Worm (Caenorhabditis elegans) whole organism, L3 larva: ENCODE results near the gene lpr-4.

ENCODE experiments used
- R02D3.7 ChIP-seq: fragments of 150-350 bp; optimal IDR thresholded peaks from 2 replicates; lab custom pipeline; 2014; ENCODE audit warnings: missing biosample characterization, missing genetic modification characterization
- ZK546.5 ChIP-seq: sonication (generic microtip); optimal IDR thresholded peaks from 2 replicates; lab custom pipeline; 2017; ENCODE audit warnings: missing biosample characterization, missing genetic modification characterization
- aly-2 ChIP-seq: fragments of 150-350 bp; optimal IDR thresholded peaks from 2 replicates; lab custom pipeline; 2014; ENCODE audit warnings: missing biosample characterization, missing genetic modification characterization
- ama-1 ChIP-seq: fragments of 150-350 bp; optimal IDR thresholded peaks from 2 replicates; lab custom pipeline; 2018
- ceh-16 ChIP-seq: sonication (generic microtip); optimal IDR thresholded peaks from 2 replicates; lab custom pipeline; 2017; ENCODE audit warnings: missing biosample characterization, missing genetic modification characterization
- ceh-28 ChIP-seq: fragments of 150-350 bp; optimal IDR thresholded peaks from 2 replicates; lab custom pipeline; 2014; ENCODE audit warnings: missing biosample characterization, missing genetic modification reagents, missing genetic modification characterization
- ceh-82 ChIP-seq: fragments of 150-350 bp; optimal IDR thresholded peaks from 2 replicates; lab custom pipeline; 2014; ENCODE audit warnings: missing biosample characterization, missing genetic modification characterization
- ceh-9 ChIP-seq: sonication (generic microtip); optimal IDR thresholded peaks from 2 replicates; lab custom pipeline; 2018; ENCODE audit warnings: missing biosample characterization, missing genetic modification characterization
- daf-12 ChIP-seq: fragments of 150-350 bp; optimal IDR thresholded peaks from 2 replicates; lab custom pipeline; 2014; ENCODE audit warnings: missing biosample characterization, missing genetic modification reagents, missing genetic modification characterization
- egl-27 ChIP-seq: sonication (generic microtip); optimal IDR thresholded peaks from 4 replicates; lab custom pipeline; 2017; ENCODE audit warnings: missing biosample characterization, missing genetic modification reagents, missing genetic modification characterization
- egl-5 ChIP-seq: fragments of 150-350 bp; optimal IDR thresholded peaks from 2 replicates; lab custom pipeline; 2017; ENCODE audit warnings: missing biosample characterization, missing genetic modification reagents, missing genetic modification characterization, inconsistent platforms
- elt-1 ChIP-seq: fragments of 150-350 bp; optimal IDR thresholded peaks from 2 replicates; lab custom pipeline; 2014; ENCODE audit warnings: missing biosample characterization, missing genetic modification characterization
- elt-2 ChIP-seq: sonication (generic microtip); optimal IDR thresholded peaks from 2 replicates; lab custom pipeline; 2016; ENCODE audit warnings: missing genetic modification reagents, mild to moderate bottlenecking, missing genetic modification characterization, missing compliant biosample characterization
- elt-3 ChIP-seq, 3 experiments: fragments of 150-350 bp in 1 of 3; sonication (generic microtip) in 2 of 3; optimal IDR thresholded peaks; 2 replicates in 2 of 3; 4 replicates in 1 of 3; lab custom pipeline; 2014 to 2017; ENCODE audit warnings: missing biosample characterization in 3 of 3, missing genetic modification characterization in 3 of 3
- eor-1 ChIP-seq, 2 experiments: fragments of 150-350 bp; optimal IDR thresholded peaks; 2 replicates each; lab custom pipeline; 2014 to 2018; ENCODE audit warnings: missing biosample characterization in 2 of 2, missing genetic modification characterization in 2 of 2
- fkh-10 ChIP-seq: sonication (generic microtip); optimal IDR thresholded peaks from 2 replicates; lab custom pipeline; 2017; ENCODE audit warnings: missing biosample characterization, missing genetic modification reagents, missing genetic modification characterization
- fkh-2 ChIP-seq: fragments of 150-350 bp; optimal IDR thresholded peaks from 2 replicates; lab custom pipeline; 2014; ENCODE audit warnings: missing biosample characterization, missing genetic modification reagents, missing genetic modification characterization
- fos-1 ChIP-seq: fragments of 150-350 bp; optimal IDR thresholded peaks from 2 replicates; lab custom pipeline; 2014; ENCODE audit warnings: missing biosample characterization, missing genetic modification characterization
- hmg-11 ChIP-seq: sonication (generic microtip); optimal IDR thresholded peaks from 2 replicates; lab custom pipeline; 2016; ENCODE audit warnings: missing genetic modification characterization, missing compliant biosample characterization
- jun-1 ChIP-seq: fragments of 150-350 bp; optimal IDR thresholded peaks from 2 replicates; lab custom pipeline; 2014; ENCODE audit warnings: missing biosample characterization, missing genetic modification reagents, missing genetic modification characterization
- lin-15B ChIP-seq: fragments of 150-350 bp; optimal IDR thresholded peaks from 2 replicates; lab custom pipeline; 2014; ENCODE audit warnings: missing biosample characterization, missing genetic modification characterization
- lin-39 ChIP-seq: fragments of 150-350 bp; optimal IDR thresholded peaks from 2 replicates; lab custom pipeline; 2018; ENCODE audit warnings: missing biosample characterization, missing genetic modification reagents, missing genetic modification characterization
- lsy-12 ChIP-seq: sonication (generic microtip); optimal IDR thresholded peaks from 2 replicates; lab custom pipeline; 2016; ENCODE audit warnings: mild to moderate bottlenecking, missing genetic modification characterization, missing compliant biosample characterization
- mdl-1 ChIP-seq: fragments of 150-350 bp; optimal IDR thresholded peaks from 2 replicates; lab custom pipeline; 2014; ENCODE audit warnings: missing biosample characterization, missing genetic modification characterization
- mml-1 ChIP-seq: fragments of 150-350 bp; sonication (generic microtip); optimal IDR thresholded peaks from 3 replicates; lab custom pipeline; 2014; ENCODE audit warnings: missing biosample characterization, missing genetic modification characterization
- nfya-1 ChIP-seq: sonication (generic microtip); optimal IDR thresholded peaks from 2 replicates; lab custom pipeline; 2017; ENCODE audit warnings: missing genetic modification characterization, mild to moderate bottlenecking, missing compliant biosample characterization, antibody characterized with exemption, moderate library complexity; ENCODE audit not compliant: insufficient read depth
- nhr-11 ChIP-seq: fragments of 150-350 bp; optimal IDR thresholded peaks from 2 replicates; lab custom pipeline; 2014; ENCODE audit warnings: missing biosample characterization, missing genetic modification characterization
- nhr-12 ChIP-seq: fragments of 150-350 bp; optimal IDR thresholded peaks from 2 replicates; lab custom pipeline; 2014; ENCODE audit warnings: missing biosample characterization, missing genetic modification characterization
- nhr-23 ChIP-seq: fragments of 150-350 bp; optimal IDR thresholded peaks from 2 replicates; lab custom pipeline; 2014; ENCODE audit warnings: missing biosample characterization, missing genetic modification reagents, missing genetic modification characterization
- nhr-237 ChIP-seq: fragments of 150-350 bp; optimal IDR thresholded peaks from 2 replicates; lab custom pipeline; 2014; ENCODE audit warnings: missing biosample characterization, missing genetic modification characterization
- nhr-25 ChIP-seq: sonication (generic microtip); optimal IDR thresholded peaks from 2 replicates; lab custom pipeline; 2017; ENCODE audit warnings: missing biosample characterization, missing genetic modification characterization
- nhr-28 ChIP-seq: fragments of 150-350 bp; optimal IDR thresholded peaks from 2 replicates; lab custom pipeline; 2014; ENCODE audit warnings: missing biosample characterization, missing genetic modification characterization
- nhr-43 ChIP-seq: sonication (generic microtip); optimal IDR thresholded peaks from 2 replicates; lab custom pipeline; 2016; ENCODE audit warnings: mild to moderate bottlenecking, missing genetic modification characterization, missing compliant biosample characterization; ENCODE audit not compliant: poor library complexity, severe bottlenecking
- nhr-67 ChIP-seq: fragments of 150-350 bp; optimal IDR thresholded peaks from 2 replicates; lab custom pipeline; 2014; ENCODE audit warnings: missing biosample characterization, missing genetic modification characterization
- nhr-76 ChIP-seq: fragments of 150-350 bp; sonication (generic microtip); optimal IDR thresholded peaks from 5 replicates; lab custom pipeline; 2014; ENCODE audit warnings: missing biosample characterization, missing genetic modification characterization
- nhr-77 ChIP-seq: fragments of 150-350 bp; optimal IDR thresholded peaks from 2 replicates; lab custom pipeline; 2014; ENCODE audit warnings: missing biosample characterization, missing genetic modification characterization
- pha-4 ChIP-seq: fragments of 150-350 bp; optimal IDR thresholded peaks from 2 replicates; lab custom pipeline; 2014; ENCODE audit warnings: missing biosample characterization, missing genetic modification reagents, missing genetic modification characterization
- pqm-1 ChIP-seq: fragments of 150-350 bp; optimal IDR thresholded peaks from 2 replicates; lab custom pipeline; 2017; ENCODE audit warnings: missing biosample characterization, missing genetic modification characterization, inconsistent platforms
- sea-2 ChIP-seq: fragments of 150-350 bp; sonication (generic microtip); optimal IDR thresholded peaks from 4 replicates; lab custom pipeline; 2014; ENCODE audit warnings: missing biosample characterization, missing genetic modification reagents, missing genetic modification characterization
- skn-1 ChIP-seq: fragments of 150-350 bp; optimal IDR thresholded peaks from 2 replicates; lab custom pipeline; 2014; ENCODE audit warnings: missing biosample characterization, missing genetic modification characterization
- snpc-4 ChIP-seq: fragments of 150-350 bp; optimal IDR thresholded peaks from 2 replicates; lab custom pipeline; 2014; ENCODE audit warnings: missing biosample characterization, missing genetic modification characterization
- tbx-2 ChIP-seq: sonication (generic microtip); optimal IDR thresholded peaks from 2 replicates; lab custom pipeline; 2016; ENCODE audit warnings: mild to moderate bottlenecking, missing genetic modification characterization, missing compliant biosample characterization
- unc-39 ChIP-seq: sonication (generic microtip); optimal IDR thresholded peaks from 4 replicates; lab custom pipeline; 2017; ENCODE audit warnings: missing biosample characterization, missing genetic modification characterization
- unc-62 ChIP-seq: fragments of 150-350 bp; sonication (generic microtip); optimal IDR thresholded peaks from 4 replicates; lab custom pipeline; 2014; ENCODE audit warnings: missing biosample characterization, missing genetic modification reagents, missing genetic modification characterization
- zag-1 ChIP-seq: fragments of 150-350 bp; optimal IDR thresholded peaks from 2 replicates; lab custom pipeline; 2014; ENCODE audit warnings: missing biosample characterization, missing genetic modification characterization
- ztf-11 ChIP-seq: fragments of 150-350 bp; optimal IDR thresholded peaks from 2 replicates; lab custom pipeline; 2014; ENCODE audit warnings: missing biosample characterization, missing genetic modification characterization
- ztf-4 ChIP-seq: fragments of 150-350 bp; optimal IDR thresholded peaks from 2 replicates; lab custom pipeline; 2014; ENCODE audit warnings: missing biosample characterization, missing genetic modification characterization

lpr-4 gene

ce11 chrX:11034430-11035117 is 30.4 kb upstream of the lpr-4 start:
- TF ChIP-seq nhr-28 (tag; lab: Kevin White, UChicago) (no peak), unc-39 (tag; lab: Kevin White, UChicago) (no peak), sea-2 (GFP tag; lab: Kevin White, UChicago) (no peak), ceh-28 (tag; lab: Kevin White, UChicago) (peak; percentile 43), ceh-9 (tag; lab: Kevin White, UChicago) (no peak), fkh-10 (GFP tag; lab: Kevin White, UChicago) (peak; percentile 31), elt-3 (tag; optimal IDR thresholded peaks at IDR 0.05; lab: Kevin White, UChicago) (no peak), eor-1 (tag; optimal IDR thresholded peaks at IDR 0.05; lab: Kevin White, UChicago) (no peak), skn-1 (no peak), lin-39 (peak; percentile 72), R02D3.7 (tag; lab: Kevin White, UChicago) (no peak), aly-2 (tag; lab: Kevin White, UChicago) (no peak), lsy-12 (tag; lab: Kevin White, UChicago) (no peak), elt-2 (peak; percentile 42), nhr-25 (tag; lab: Kevin White, UChicago) (no peak), nfya-1 (tag; lab: Kevin White, UChicago) (peak; percentile 69), ama-1 (lab: Kevin White, UChicago) (no peak), jun-1 (no peak), zag-1 (tag; lab: Kevin White, UChicago) (no peak), egl-27 (tag; lab: Kevin White, UChicago) (no peak), snpc-4 (no peak), mml-1 (tag; lab: Kevin White, UChicago) (no peak), nhr-76 (tag; lab: Kevin White, UChicago) (no peak), daf-12 (tag; lab: Kevin White, UChicago) (no peak), nhr-12 (no peak), tbx-2 (tag; lab: Kevin White, UChicago) (peak; percentile 23), fkh-2 (tag; lab: Kevin White, UChicago) (no peak), elt-1 (tag; lab: Kevin White, UChicago) (no peak), unc-62 (no peak), fos-1 (tag; lab: Kevin White, UChicago) (no peak), mdl-1 (no peak), lin-15B (tag; lab: Kevin White, UChicago) (peak; percentile 10), nhr-11 (peak; percentile 1), hmg-11 (tag; lab: Kevin White, UChicago) (peak; percentile 27), nhr-43 (tag; lab: Kevin White, UChicago) (no peak), nhr-77 (no peak), nhr-237 (tag; lab: Kevin White, UChicago) (no peak), pha-4 (peak; percentile 69), ceh-82 (no peak), nhr-23 (tag; lab: Kevin White, UChicago) (no peak), ceh-16 (tag; lab: Kevin White, UChicago) (no peak), ztf-4 (tag; lab: Kevin White, UChicago) (no peak), ztf-11 (tag; lab: Kevin White, UChicago) (no peak), egl-5 (no peak), nhr-67 (tag; lab: Kevin White, UChicago) (no peak), pqm-1 (tag; lab: Kevin White, UChicago) (peak; percentile 10), ZK546.5 (tag; lab: Kevin White, UChicago) (no peak)
